Worm (Caenorhabditis elegans): ENCODE results near the gene C09E7.7.
"Not testable (repeated sequence)": the region's sequence is repeated elsewhere in the genome, so short reads cannot be mapped to it uniquely, and the experiment has no call there.

The C09E7.7 gene

ce11 chrIII:6551187-6552058, at the start of gene C09E7.7 (continued):
- TF ChIP-seq hmg-20 (GFP tag; IDR thresholded peaks at IDR 0.05) (peak; percentile 42; the same call in 1 of the 2 replicates), cebp-1 (GFP tag; IDR thresholded peaks at IDR 0.05) (peak; percentile 60), cebp-1 (tag; optimal IDR thresholded peaks at IDR 0.05) (peak; percentile 61), lin-26 (GFP tag; IDR thresholded peaks at IDR 0.05) (peak; percentile 82), attf-5 (GFP tag; optimal IDR thresholded peaks at IDR 0.05) (peak; percentile 97), madf-8 (GFP tag; conservative IDR thresholded peaks at IDR 0.05) (peak; percentile 79), hmg-1.2 (GFP tag; IDR thresholded peaks at IDR 0.05) (peak; percentile 94), ztf-26 (tag; optimal IDR thresholded peaks at IDR 0.05) (peak; percentile 31), atf-7 (tag; optimal IDR thresholded peaks at IDR 0.05) (peak; percentile 57), Y79H2A.3 (GFP tag; conservative IDR thresholded peaks at IDR 0.05) (peak; percentile 51; the same call in 1 of the 2 replicates), F33H1.4 (GFP tag; IDR thresholded peaks at IDR 0.05) (peak; percentile 63), K12H6.12 (tag; optimal IDR thresholded peaks at IDR 0.05) (peak; percentile 55), tlf-1 (GFP tag; optimal IDR thresholded peaks at IDR 0.05) (peak; percentile 54), B0336.3 (GFP tag; IDR thresholded peaks at IDR 0.05) (peak; percentile 78), dox-1 (GFP tag; IDR thresholded peaks at IDR 0.05) (peak; percentile 88), lin-35 (GFP tag; optimal IDR thresholded peaks at IDR 0.05) (peak in 1 of 3 experiments; percentile 64), somi-1 (GFP tag; optimal IDR thresholded peaks at IDR 0.05) (peak; percentile 63), Y67H2A.10 (GFP tag; conservative IDR thresholded peaks at IDR 0.05) (peak; percentile 65), snpc-4 (tag; optimal IDR thresholded peaks at IDR 0.05) (peak in 2 of 4 experiments; percentile 9 to 28), efl-1 (GFP tag; optimal IDR thresholded peaks at IDR 0.05) (peak; percentile 90), akir-1 (GFP tag; optimal IDR thresholded peaks at IDR 0.05) (peak; percentile 51)
- TF ChIP-seq snpc-4 (GFP tag; optimal IDR thresholded peaks at IDR 0.05): not testable (repeated sequence)

- TF ChIP-seq Y79H2A.3 (GFP tag; conservative IDR thresholded peaks at IDR 0.05) (no peak), mxl-1 (tag; optimal IDR thresholded peaks at IDR 0.05) (no peak), fkh-3 (tag; optimal IDR thresholded peaks at IDR 0.05) (no peak), somi-1 (GFP tag; optimal IDR thresholded peaks at IDR 0.05) (no peak), atf-7 (tag; optimal IDR thresholded peaks at IDR 0.05) (no peak), nfya-1 (tag; optimal IDR thresholded peaks at IDR 0.05; ENCODE audit: borderline replicate concordance, insufficient read depth) (no peak)
Measured at ce11 chrIII:6594069-6594468, 43.0 kb upstream of the C09E7.7 start.

ce11 chrIII:6592075-6592474, 41.0 kb upstream of the C09E7.7 start, which contains the start of gene F20H11.1:
F20H11.1 (minus strand) TSS chrIII:6592175.
- TF ChIP-seq dox-1 (GFP tag; IDR thresholded peaks at IDR 0.05) (no peak), Y95B8A.8 (GFP tag; IDR thresholded peaks at IDR 0.05) (no peak), F39B2.1 (GFP tag; IDR thresholded peaks at IDR 0.05) (no peak), snpc-3.4 (tag; optimal IDR thresholded peaks at IDR 0.05) (no peak), atf-7 (tag; optimal IDR thresholded peaks at IDR 0.05) (peak; percentile 25)

ce11 chrIII:6589499-6589898, 38.5 kb upstream of the C09E7.7 start:
- TF ChIP-seq Y95B8A.8 (GFP tag; IDR thresholded peaks at IDR 0.05) (no peak), F23B12.7 (tag; optimal IDR thresholded peaks at IDR 0.05; ENCODE audit: insufficient read depth) (no peak), hrde-1 (tag; optimal IDR thresholded peaks at IDR 0.05; ENCODE audit: borderline replicate concordance) (no peak), aptf-2 (GFP tag; conservative IDR thresholded peaks at IDR 0.05) (no peak), nhr-90 (tag; optimal IDR thresholded peaks at IDR 0.05) (no peak), rcor-1 (GFP tag; IDR thresholded peaks at IDR 0.05) (no peak), athp-1 (tag; optimal IDR thresholded peaks at IDR 0.05) (no peak), sea-2 (GFP tag; IDR thresholded peaks at IDR 0.05) (no peak), B0035.1 (tag; optimal IDR thresholded peaks at IDR 0.05) (no peak), ama-1 (optimal IDR thresholded peaks at IDR 0.05) (no peak), ama-1 (GFP tag; optimal IDR thresholded peaks at IDR 0.05) (no peak), C17E4.6 (GFP tag; IDR thresholded peaks at IDR 0.05) (no peak), unc-62 (GFP tag; optimal IDR thresholded peaks at IDR 0.05) (no peak), T26A5.8 (tag; optimal IDR thresholded peaks at IDR 0.05) (no peak)
